Fruit fly (Drosophila melanogaster) whole organism, embryonic: ENCODE data around the gene CAHbeta.

ENCODE experiments used
- CG10321 ChIP-seq: fragments of 200-800 bp; sonication (Bioruptor generic); IDR thresholded peaks from 2 replicates; pipeline ENCODE4 v1.3.6; 2022; ENCODE audit warnings: missing biosample characterization, missing genetic modification characterization
- CG11723 ChIP-seq: fragments of 200-800 bp; sonication (Bioruptor generic); optimal IDR thresholded peaks from 2 replicates; lab custom pipeline; 2017; ENCODE audit warnings: missing biosample characterization, mild to moderate bottlenecking, missing genetic modification characterization
- CG14710 ChIP-seq: fragments of 200-800 bp; sonication (Bioruptor generic); optimal IDR thresholded peaks from 3 replicates; lab custom pipeline; 2019; ENCODE audit warnings: missing biosample characterization, mild to moderate bottlenecking, missing genetic modification characterization, moderate library complexity
- CG15011 ChIP-seq: fragments of 200-800 bp; sonication (Bioruptor generic); optimal IDR thresholded peaks from 3 replicates; lab custom pipeline; 2018; ENCODE audit warnings: missing biosample characterization, mild to moderate bottlenecking, missing genetic modification characterization
- CG15073 ChIP-seq: fragments of 200-800 bp; sonication (Bioruptor generic); optimal IDR thresholded peaks from 2 replicates; lab custom pipeline; 2016; ENCODE audit warnings: missing biosample characterization, missing genetic modification characterization
- CG1529 ChIP-seq: fragments of 200-800 bp; sonication (Bioruptor generic); optimal IDR thresholded peaks from 3 replicates; lab custom pipeline; 2018; ENCODE audit warnings: missing biosample characterization, missing genetic modification characterization
- CG1647 ChIP-seq: fragments of 200-800 bp; sonication (Bioruptor generic); optimal IDR thresholded peaks from 3 replicates; lab custom pipeline; 2016; ENCODE audit warnings: missing biosample characterization, missing genetic modification characterization
- CG16863 ChIP-seq: fragments of 200-800 bp; sonication (Bioruptor generic); optimal IDR thresholded peaks from 3 replicates; lab custom pipeline; 2016; ENCODE audit warnings: missing biosample characterization, missing genetic modification characterization
- CG17361 ChIP-seq: fragments of 200-800 bp; sonication (Bioruptor generic); IDR thresholded peaks from 3 replicates; pipeline ENCODE4 v1.3.6; 2022; ENCODE audit warnings: missing biosample characterization, missing genetic modification characterization
- CG17912 ChIP-seq: fragments of 200-800 bp; sonication (Bioruptor generic); optimal IDR thresholded peaks from 2 replicates; lab custom pipeline; 2018; ENCODE audit warnings: missing biosample characterization, mild to moderate bottlenecking, missing genetic modification characterization
- CG18599 ChIP-seq: fragments of 200-800 bp; sonication (Bioruptor generic); optimal IDR thresholded peaks from 3 replicates; lab custom pipeline; 2017; ENCODE audit warnings: missing biosample characterization, missing genetic modification characterization, mild to moderate bottlenecking, moderate library complexity, missing genetic modification reagents
- CG2678 ChIP-seq: fragments of 200-800 bp; sonication (Bioruptor generic); optimal IDR thresholded peaks from 3 replicates; lab custom pipeline; 2019; ENCODE audit warnings: missing biosample characterization, mild to moderate bottlenecking, missing genetic modification characterization, moderate library complexity
- CG3065 ChIP-seq: fragments of 200-800 bp; sonication (Bioruptor generic); optimal IDR thresholded peaks from 2 replicates; lab custom pipeline; 2016; ENCODE audit warnings: missing biosample characterization, missing genetic modification characterization
- CG31224 ChIP-seq: fragments of 200-800 bp; sonication (Bioruptor generic); IDR thresholded peaks from 2 replicates; pipeline ENCODE4 v1.3.6; 2022; ENCODE audit warnings: missing biosample characterization, missing genetic modification characterization
- CG31365 ChIP-seq: fragments of 200-800 bp; sonication (Bioruptor generic); optimal IDR thresholded peaks from 2 replicates; lab custom pipeline; 2018; ENCODE audit warnings: missing biosample characterization, mild to moderate bottlenecking, missing genetic modification characterization
- CG34224 ChIP-seq: fragments of 200-800 bp; sonication (Bioruptor generic); IDR thresholded peaks from 3 replicates; pipeline ENCODE4 v1.3.6; 2022; ENCODE audit warnings: missing biosample characterization, missing genetic modification characterization; ENCODE audit not compliant: partially characterized antibody
- CG4854 ChIP-seq: fragments of 200-800 bp; sonication (Bioruptor generic); optimal IDR thresholded peaks from 2 replicates; lab custom pipeline; 2016; ENCODE audit warnings: missing biosample characterization, missing genetic modification characterization, inconsistent platforms
- CG5245 ChIP-seq: fragments of 200-800 bp; sonication (Bioruptor generic); optimal IDR thresholded peaks from 3 replicates; lab custom pipeline; 2016; ENCODE audit warnings: missing biosample characterization, missing genetic modification characterization
- CG6272 ChIP-seq: fragments of 200-800 bp; sonication (Bioruptor generic); IDR thresholded peaks from 2 replicates; pipeline ENCODE4 v1.3.6; 2022; ENCODE audit warnings: missing biosample characterization, missing genetic modification characterization
- CG6765 ChIP-seq: fragments of 200-800 bp; sonication (Bioruptor generic); optimal IDR thresholded peaks from 3 replicates; lab custom pipeline; 2017; ENCODE audit warnings: missing biosample characterization, mild to moderate bottlenecking, missing genetic modification characterization
- CG6854 ChIP-seq: fragments of 200-800 bp; sonication (Bioruptor generic); optimal IDR thresholded peaks from 3 replicates; lab custom pipeline; 2017; ENCODE audit warnings: missing biosample characterization, mild to moderate bottlenecking, missing genetic modification characterization
- CG7963 ChIP-seq: fragments of 200-800 bp; sonication (Bioruptor generic); IDR thresholded peaks from 3 replicates; pipeline ENCODE4 v1.3.6; 2022; ENCODE audit warnings: missing biosample characterization, missing genetic modification characterization; ENCODE audit not compliant: partially characterized antibody
- CG8290 ChIP-seq, 3 experiments: fragments of 200-800 bp; sonication (Bioruptor generic); optimal IDR thresholded peaks; 2 replicates each; lab custom pipeline; 2016 to 2019; ENCODE audit warnings: missing biosample characterization in 3 of 3, missing genetic modification characterization in 3 of 3, mild to moderate bottlenecking in 2 of 3, moderate library complexity in 1 of 3
- CTCF ChIP-seq: fragments of 200-800 bp; sonication (Bioruptor generic); optimal IDR thresholded peaks from 2 replicates; lab custom pipeline; 2017; ENCODE audit warnings: missing biosample characterization, mild to moderate bottlenecking, missing genetic modification characterization, moderate library complexity
- HLH4C ChIP-seq: fragments of 200-800 bp; sonication (Bioruptor generic); IDR thresholded peaks from 3 replicates; pipeline ENCODE4 v1.3.6; 2022; ENCODE audit warnings: missing biosample characterization, missing genetic modification characterization; ENCODE audit not compliant: partially characterized antibody
- Hey ChIP-seq: fragments of 200-800 bp; sonication (Bioruptor generic); optimal IDR thresholded peaks from 3 replicates; lab custom pipeline; 2018; ENCODE audit warnings: missing biosample characterization, mild to moderate bottlenecking, missing genetic modification characterization
- Hsf ChIP-seq: fragments of 200-800 bp; sonication (Bioruptor generic); optimal IDR thresholded peaks from 3 replicates; lab custom pipeline; 2016; ENCODE audit warnings: missing biosample characterization, missing genetic modification characterization
- MBD-R2 ChIP-seq: fragments of 200-800 bp; sonication (Bioruptor generic); IDR thresholded peaks from 2 replicates; pipeline ENCODE4 v1.3.6; 2022; ENCODE audit warnings: missing biosample characterization, missing genetic modification characterization
- Mrtf ChIP-seq: fragments of 200-800 bp; sonication (Bioruptor generic); IDR thresholded peaks from 3 replicates; pipeline ENCODE4 v1.3.6; 2022; ENCODE audit warnings: missing biosample characterization, missing genetic modification characterization
- Opbp ChIP-seq: fragments of 200-800 bp; sonication (Bioruptor generic); IDR thresholded peaks from 3 replicates; pipeline ENCODE4 v1.3.6; 2022; ENCODE audit warnings: missing biosample characterization, missing genetic modification characterization; ENCODE audit not compliant: partially characterized antibody
- Poxn ChIP-seq: fragments of 200-800 bp; sonication (Bioruptor generic); IDR thresholded peaks from 2 replicates; pipeline ENCODE4 v1.3.6; 2022; ENCODE audit warnings: missing biosample characterization, missing genetic modification characterization
- Taf1 ChIP-seq: fragments of 200-800 bp; sonication (Bioruptor generic); IDR thresholded peaks from 2 replicates; pipeline ENCODE4 v1.3.6; 2022; ENCODE audit warnings: missing biosample characterization, missing genetic modification characterization
- chm ChIP-seq: fragments of 200-800 bp; sonication (Bioruptor generic); IDR thresholded peaks from 2 replicates; pipeline ENCODE4 v1.3.6; 2022; ENCODE audit warnings: missing biosample characterization, missing genetic modification characterization
- da ChIP-seq: fragments of 200-800 bp; sonication (Bioruptor generic); optimal IDR thresholded peaks from 2 replicates; lab custom pipeline; 2016; ENCODE audit warnings: missing biosample characterization, missing genetic modification characterization
- dati ChIP-seq: fragments of 200-800 bp; sonication (Bioruptor generic); IDR thresholded peaks from 2 replicates; pipeline ENCODE4 v1.3.6; 2022; ENCODE audit warnings: missing biosample characterization, missing genetic modification characterization
- fd3F ChIP-seq: fragments of 200-800 bp; sonication (Bioruptor generic); optimal IDR thresholded peaks from 2 replicates; lab custom pipeline; 2018; ENCODE audit warnings: missing biosample characterization, mild to moderate bottlenecking, missing genetic modification characterization, moderate library complexity
- gsb-n ChIP-seq: fragments of 200-800 bp; sonication (Bioruptor generic); optimal IDR thresholded peaks from 3 replicates; lab custom pipeline; 2018; ENCODE audit warnings: missing biosample characterization, mild to moderate bottlenecking, missing genetic modification characterization
- mam ChIP-seq: fragments of 200-800 bp; sonication (Bioruptor generic); optimal IDR thresholded peaks from 3 replicates; lab custom pipeline; 2016; ENCODE audit warnings: missing biosample characterization, missing genetic modification characterization
- mirr ChIP-seq: fragments of 200-800 bp; sonication (Bioruptor generic); optimal IDR thresholded peaks from 3 replicates; lab custom pipeline; 2018; ENCODE audit warnings: missing biosample characterization, mild to moderate bottlenecking, missing genetic modification characterization
- nerfin-2 ChIP-seq: fragments of 200-800 bp; sonication (Bioruptor generic); IDR thresholded peaks from 2 replicates; pipeline ENCODE4 v1.3.6; 2022; ENCODE audit warnings: missing biosample characterization, missing genetic modification characterization; ENCODE audit not compliant: partially characterized antibody
- nmo ChIP-seq: fragments of 200-800 bp; sonication (Bioruptor generic); optimal IDR thresholded peaks from 2 replicates; lab custom pipeline; 2018; ENCODE audit warnings: missing biosample characterization, mild to moderate bottlenecking, missing genetic modification characterization, moderate library complexity
- peb ChIP-seq: fragments of 200-800 bp; sonication (Bioruptor generic); IDR thresholded peaks from 2 replicates; pipeline ENCODE4 v1.3.6; 2022; ENCODE audit warnings: missing biosample characterization, missing genetic modification characterization
- pros ChIP-seq: fragments of 200-800 bp; sonication (Bioruptor generic); optimal IDR thresholded peaks from 3 replicates; lab custom pipeline; 2019; ENCODE audit warnings: missing biosample characterization, mild to moderate bottlenecking, missing genetic modification characterization, moderate library complexity
- psq ChIP-seq: fragments of 200-800 bp; sonication (Bioruptor generic); optimal IDR thresholded peaks from 2 replicates; lab custom pipeline; 2017; ENCODE audit warnings: missing biosample characterization, missing genetic modification characterization
- tio ChIP-seq: fragments of 200-800 bp; sonication (Bioruptor generic); optimal IDR thresholded peaks from 2 replicates; lab custom pipeline; 2017; ENCODE audit warnings: missing biosample characterization, missing genetic modification characterization, inconsistent platforms
- trh ChIP-seq: fragments of 200-800 bp; sonication (Bioruptor generic); optimal IDR thresholded peaks from 2 replicates; lab custom pipeline; 2016; ENCODE audit warnings: missing biosample characterization, missing genetic modification characterization
- wek ChIP-seq: fragments of 200-800 bp; sonication (Bioruptor generic); optimal IDR thresholded peaks from 3 replicates; lab custom pipeline; 2018; ENCODE audit warnings: missing biosample characterization, mild to moderate bottlenecking, missing genetic modification characterization, moderate library complexity
- wor ChIP-seq: fragments of 200-800 bp; sonication (Bioruptor generic); IDR thresholded peaks from 2 replicates; pipeline ENCODE4 v1.3.6; 2022; ENCODE audit warnings: missing biosample characterization, missing genetic modification characterization
- zfh1 ChIP-seq: fragments of 200-800 bp; sonication (Bioruptor generic); IDR thresholded peaks from 3 replicates; pipeline ENCODE4 v1.3.6; 2022; ENCODE audit warnings: missing biosample characterization, missing genetic modification characterization

The CAHbeta gene

dm6 chr3R:8979850-8980775, 547 bp upstream of the CAHbeta start (continued):
- TF ChIP-seq wek (GFP tag; lab: Kevin White, UChicago) (no peak), CG16863 (no peak), CG10321 (GFP tag; lab: Robert Waterston, UW) (no peak), dati (GFP tag; lab: Robert Waterston, UW) (no peak), CG5245 (GFP tag; lab: Kevin White, UChicago) (no peak), CG2678 (tag; lab: Kevin White, UChicago) (peak; percentile 8), nerfin-2 (GFP tag; lab: Robert Waterston, UW) (0 out of 2 replicates have a peak, but pooled peaks have one; percentile 22), CG15011 (GFP tag; lab: Kevin White, UChicago) (no peak), Taf1 (GFP tag; lab: Robert Waterston, UW) (no peak), CG17361 (GFP tag; lab: Robert Waterston, UW) (peak; percentile 35; the same call in 1 of the 3 replicates), Poxn (GFP tag; lab: Robert Waterston, UW) (no peak), Hsf (GFP tag; lab: Kevin White, UChicago) (no peak), CG34224 (GFP tag; lab: Robert Waterston, UW) (no peak; the same call in 2 of the 3 replicates), MBD-R2 (no peak), CG15073 (no peak), CG14710 (tag; lab: Kevin White, UChicago) (peak; percentile 7), mirr (GFP tag; lab: Kevin White, UChicago) (peak; percentile 10), CG11723 (no peak), CG6765 (GFP tag; lab: Kevin White, UChicago) (peak; percentile 2), Hey (no peak), mam (GFP tag; lab: Kevin White, UChicago) (no peak), CG1529 (GFP tag; lab: Kevin White, UChicago) (no peak), tio (GFP tag; lab: Kevin White, UChicago) (no peak), CG6272 (GFP tag; lab: Robert Waterston, UW) (no peak), chm (no peak), CTCF (GFP tag; lab: Kevin White, UChicago) (peak; percentile 98), CG18599 (peak; percentile 26), trh (GFP tag; lab: Kevin White, UChicago) (no peak), pros (GFP tag; lab: Kevin White, UChicago) (no peak), CG6854 (peak; percentile 56), gsb-n (no peak), da (GFP tag; lab: Kevin White, UChicago) (no peak), CG3065 (no peak), CG31224 (GFP tag; lab: Robert Waterston, UW) (no peak), HLH4C (peak; percentile 39; the same call in 1 of the 3 replicates), psq (no peak), Mrtf (GFP tag; lab: Robert Waterston, UW) (no peak), CG4854 (GFP tag; lab: Kevin White, UChicago) (no peak), fd3F (GFP tag; lab: Kevin White, UChicago) (no peak), nmo (GFP tag; lab: Kevin White, UChicago) (peak; percentile 35), zfh1 (GFP tag; lab: Robert Waterston, UW) (no peak; the same call in 2 of the 3 replicates), peb (GFP tag; lab: Robert Waterston, UW) (no peak), CG8290 (GFP tag; optimal IDR thresholded peaks at IDR 0.05; lab: Kevin White, UChicago) (no peak), CG8290 (tag; optimal IDR thresholded peaks at IDR 0.05; lab: Kevin White, UChicago) (peak in 1 of 2 experiments; percentile 34), CG31365 (tag; lab: Kevin White, UChicago) (no peak), wor (no peak), Opbp (GFP tag; lab: Robert Waterston, UW) (peak; percentile 56; the same call in 2 of the 3 replicates), CG1647 (no peak), CG7963 (GFP tag; lab: Robert Waterston, UW) (peak; percentile 56; the same call in 2 of the 3 replicates), CG17912 (GFP tag; lab: Kevin White, UChicago) (peak; percentile 27)
